Worm (Caenorhabditis elegans): ENCODE results near the gene D1086.17.

DNA sequence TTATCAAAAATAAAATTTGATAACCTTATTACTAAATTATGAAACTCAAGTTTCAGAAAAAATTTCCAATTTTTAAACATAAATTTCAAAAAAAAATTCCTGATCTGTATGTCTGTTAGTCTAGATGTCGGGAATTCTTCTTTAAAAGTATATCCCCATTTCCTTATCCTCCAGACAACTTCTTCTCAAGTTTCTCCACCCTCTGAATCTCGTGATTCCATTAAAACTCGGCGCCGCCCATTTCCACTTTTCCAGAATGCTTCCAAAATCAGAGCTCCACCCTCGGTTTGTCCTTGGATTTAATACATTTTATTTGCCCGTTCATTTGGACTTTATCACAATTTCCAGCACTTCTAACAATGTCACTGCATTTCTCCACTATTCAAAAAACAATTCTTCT is 34.0 kb upstream of the D1086.17 start, which contains the start of gene ins-10:
- TF ChIP-seq efl-1 (GFP tag; optimal IDR thresholded peaks at IDR 0.05) (no peak), egrh-3 (GFP tag; IDR thresholded peaks at IDR 0.05) (no peak), snpc-4 (GFP tag; optimal IDR thresholded peaks at IDR 0.05) (no peak), snpc-4 (tag; optimal IDR thresholded peaks at IDR 0.05) (no peak), lin-40 (tag; optimal IDR thresholded peaks at IDR 0.05) (no peak), ets-4 (GFP tag; optimal IDR thresholded peaks at IDR 0.05) (no peak)
